Fruit fly (Drosophila melanogaster): ENCODE results near the gene Ucp4A.

DNA sequence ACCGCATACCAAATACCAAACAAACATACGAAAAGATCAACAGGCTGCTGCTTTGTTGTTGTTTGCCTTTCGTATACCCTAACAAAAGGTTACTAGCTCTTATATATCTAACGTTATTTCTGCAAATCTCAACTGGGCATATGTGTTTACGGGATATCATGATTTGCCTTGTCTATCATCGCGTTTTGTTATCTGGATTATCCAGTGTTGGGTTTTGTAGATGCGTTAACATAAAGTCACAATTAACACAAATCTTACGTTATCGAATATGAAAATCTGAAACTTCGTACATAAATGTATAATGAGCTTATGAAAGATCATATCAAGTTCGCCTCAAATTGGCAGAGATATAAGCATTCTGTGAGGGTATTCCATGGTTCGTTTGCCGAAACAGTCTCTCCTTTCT, 14.5 kb upstream of the Ucp4A start:
- TF ChIP-seq CG14655 (GFP tag; optimal IDR thresholded peaks at IDR 0.05) (peak; percentile 65), CG4496 (GFP tag; IDR thresholded peaks at IDR 0.05) (no peak), EcR (GFP tag; optimal IDR thresholded peaks at IDR 0.05) (no peak)
